Fruit fly (Drosophila melanogaster) Kc167 (cell line): ENCODE results near the gene CG4789.

Source experiments
- Myc ChIP-seq: fragments of >200 bp; optimal IDR thresholded peaks from 2 replicates; lab custom pipeline; 2017; ENCODE audit warnings: missing external identifiers
- Sin3A ChIP-seq: fragments of >200 bp; optimal IDR thresholded peaks from 2 replicates; lab custom pipeline; 2018; ENCODE audit warnings: missing external identifiers
- h ChIP-seq: fragments of >200 bp; optimal IDR thresholded peaks from 3 replicates; lab custom pipeline; 2018; ENCODE audit warnings: missing external identifiers
- insv ChIP-seq: fragments of >200 bp; optimal IDR thresholded peaks from 3 replicates; lab custom pipeline; 2018; ENCODE audit warnings: missing external identifiers
- psq ChIP-seq: fragments of >200 bp; optimal IDR thresholded peaks from 2 replicates; lab custom pipeline; 2017; ENCODE audit warnings: missing external identifiers
- ttk ChIP-seq: sonication (Bioruptor generic); optimal IDR thresholded peaks from 2 replicates; lab custom pipeline; 2017; ENCODE audit warnings: missing external identifiers

CG4789 gene

DNA sequence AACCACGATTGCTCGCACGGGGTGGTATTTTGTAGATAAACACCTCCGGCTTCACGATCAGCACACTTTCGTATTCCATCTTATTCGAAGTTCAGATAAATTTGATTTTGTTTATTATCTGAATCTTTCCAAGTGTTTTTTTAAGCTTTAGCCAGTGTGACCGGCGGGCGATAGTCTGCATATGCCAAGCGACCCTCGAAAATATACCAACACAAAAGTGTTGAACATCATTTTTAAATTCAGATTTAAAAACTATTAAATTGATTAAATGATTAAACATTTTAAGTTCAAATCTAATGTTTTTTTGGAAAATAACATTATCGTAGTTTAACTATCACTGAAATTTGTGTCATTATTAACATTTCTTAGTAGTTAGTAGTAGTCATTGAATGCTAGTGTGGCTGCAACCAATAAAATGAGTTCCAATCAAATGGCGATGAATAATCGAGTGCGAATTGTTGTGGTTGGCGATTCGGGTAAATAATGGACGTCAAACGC is at the start of gene CG4789, which contains the start of gene CG9132:
Gene CG4789, plus strand, starts transcription at position 401 of the 498 bp plus-strand sequence.
Gene CG9132, minus strand, starts transcription at position 181 of the 498 bp plus-strand sequence.
- no peak for TF ChIP-seq insv (lab: Kevin White, UChicago)
- no peak for TF ChIP-seq Sin3A
- TF ChIP-seq Myc (lab: Kevin White, UChicago): no peak
- no peak for TF ChIP-seq h (lab: Kevin White, UChicago)
- TF ChIP-seq ttk (lab: Kevin White, UChicago): no peak

- TF ChIP-seq h (lab: Kevin White, UChicago) (no peak), ttk (lab: Kevin White, UChicago) (no peak), Myc (lab: Kevin White, UChicago) (no peak), psq (lab: Kevin White, UChicago) (no peak), Sin3A (no peak), insv (lab: Kevin White, UChicago) (no peak)
These were observed 49.1 kb upstream of the CG4789 start, which contains the start of gene goe for dm6 chrX:16751579-16752156. Gene goe (minus strand): TSS chrX:16751910.

DNA sequence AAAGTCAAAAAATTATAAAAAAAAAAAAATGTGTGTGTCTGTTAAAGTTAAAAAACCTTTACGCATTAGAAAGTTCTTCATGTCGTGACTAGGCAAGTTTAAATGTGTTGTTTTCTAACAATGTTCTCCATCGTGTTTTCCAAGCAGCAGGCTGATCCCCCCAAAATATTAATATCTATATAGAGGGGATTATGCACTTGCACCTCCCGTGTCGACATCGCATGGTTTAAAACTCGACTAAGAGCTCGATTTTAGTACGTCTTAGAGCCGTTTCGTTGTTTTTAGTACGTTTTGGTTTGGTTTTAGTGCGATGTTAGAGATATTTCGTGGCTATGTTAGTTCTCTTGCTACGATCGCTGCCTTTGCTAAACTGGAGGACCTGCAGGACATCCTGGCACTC is 47.7 kb upstream of the CG4789 start:
- TF ChIP-seq h (lab: Kevin White, UChicago) (no peak), ttk (lab: Kevin White, UChicago) (no peak), Sin3A (no peak), insv (lab: Kevin White, UChicago) (no peak), Myc (lab: Kevin White, UChicago) (no peak), psq (lab: Kevin White, UChicago) (no peak)

dm6 chrX:16757645-16758044 is 43.1 kb upstream of the CG4789 start:
- no peak for TF ChIP-seq Myc (lab: Kevin White, UChicago)
- TF ChIP-seq Sin3A: no peak
- TF ChIP-seq h (lab: Kevin White, UChicago): no peak
- no peak for TF ChIP-seq ttk (lab: Kevin White, UChicago)
- no peak for TF ChIP-seq insv (lab: Kevin White, UChicago)

DNA sequence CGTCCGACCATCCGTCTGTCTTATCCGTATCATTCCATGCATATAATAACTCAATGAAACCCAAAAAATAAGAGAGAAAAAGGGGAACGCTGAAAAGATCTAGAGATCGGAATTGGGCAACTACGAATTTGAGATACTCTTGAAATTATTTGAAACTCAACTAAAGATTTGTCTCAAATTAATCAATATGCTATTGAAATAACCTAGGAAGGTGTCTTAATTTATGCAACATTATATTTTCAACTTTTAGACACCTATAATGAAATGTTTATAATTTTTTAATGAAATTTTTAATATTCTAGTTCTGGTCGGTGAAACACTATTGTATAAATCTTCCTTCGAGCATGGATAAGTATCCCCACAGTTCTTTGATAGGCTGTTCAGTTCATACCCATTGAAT is 40.2 kb upstream of the CG4789 start:
- no peak for TF ChIP-seq h (lab: Kevin White, UChicago)
- no peak for TF ChIP-seq insv (lab: Kevin White, UChicago)

- TF ChIP-seq h (lab: Kevin White, UChicago) (no peak), Sin3A (no peak), ttk (lab: Kevin White, UChicago) (no peak), Myc (lab: Kevin White, UChicago) (no peak), insv (lab: Kevin White, UChicago) (no peak), psq (lab: Kevin White, UChicago) (no peak)
These were observed 39.2 kb upstream of the CG4789 start for dm6 chrX:16761531-16761930.

DNA sequence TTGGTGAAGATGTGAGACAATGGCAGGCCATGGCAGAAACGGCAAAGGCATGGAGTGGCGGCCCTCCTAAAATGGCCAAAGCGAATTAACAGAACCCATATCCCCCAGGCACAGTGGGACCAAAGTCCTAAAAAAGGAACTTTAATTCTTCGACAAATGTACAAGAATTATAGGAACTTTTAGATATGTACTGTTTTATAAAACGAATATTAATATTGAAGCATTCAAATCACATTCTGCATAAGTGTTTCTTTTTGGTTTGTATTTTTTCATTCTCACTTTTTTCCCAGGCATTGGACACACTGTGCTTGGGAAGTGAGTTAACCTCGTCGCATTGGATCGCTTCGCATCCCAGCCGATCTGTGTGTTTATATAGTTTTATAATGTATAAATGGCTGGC is 35.8 kb upstream of the CG4789 start:
- no peak for TF ChIP-seq insv (lab: Kevin White, UChicago)
- TF ChIP-seq h (lab: Kevin White, UChicago): no peak
- no peak for TF ChIP-seq Myc (lab: Kevin White, UChicago)
- TF ChIP-seq ttk (lab: Kevin White, UChicago): no peak
- no peak for TF ChIP-seq psq (lab: Kevin White, UChicago)
- no peak for TF ChIP-seq Sin3A

- TF ChIP-seq ttk (lab: Kevin White, UChicago): no peak
- TF ChIP-seq insv (lab: Kevin White, UChicago): no peak
- TF ChIP-seq psq (lab: Kevin White, UChicago): no peak
- TF ChIP-seq h (lab: Kevin White, UChicago): no peak
- no peak for TF ChIP-seq Myc (lab: Kevin White, UChicago)
- TF ChIP-seq Sin3A: no peak
These were observed 34.9 kb upstream of the CG4789 start for dm6 chrX:16765809-16766208.

- TF ChIP-seq psq (lab: Kevin White, UChicago) (no peak), insv (lab: Kevin White, UChicago) (no peak), Myc (lab: Kevin White, UChicago) (no peak), Sin3A (no peak), ttk (lab: Kevin White, UChicago) (no peak), h (lab: Kevin White, UChicago) (no peak)
These were observed 33.8 kb upstream of the CG4789 start for dm6 chrX:16766868-16767431.

- no peak for TF ChIP-seq insv (lab: Kevin White, UChicago)
- TF ChIP-seq h (lab: Kevin White, UChicago): no peak
- no peak for TF ChIP-seq ttk (lab: Kevin White, UChicago)
- TF ChIP-seq Myc (lab: Kevin White, UChicago): no peak
- TF ChIP-seq psq (lab: Kevin White, UChicago): no peak
- no peak for TF ChIP-seq Sin3A
These were observed 32.0 kb upstream of the CG4789 start for dm6 chrX:16768770-16769169.

DNA sequence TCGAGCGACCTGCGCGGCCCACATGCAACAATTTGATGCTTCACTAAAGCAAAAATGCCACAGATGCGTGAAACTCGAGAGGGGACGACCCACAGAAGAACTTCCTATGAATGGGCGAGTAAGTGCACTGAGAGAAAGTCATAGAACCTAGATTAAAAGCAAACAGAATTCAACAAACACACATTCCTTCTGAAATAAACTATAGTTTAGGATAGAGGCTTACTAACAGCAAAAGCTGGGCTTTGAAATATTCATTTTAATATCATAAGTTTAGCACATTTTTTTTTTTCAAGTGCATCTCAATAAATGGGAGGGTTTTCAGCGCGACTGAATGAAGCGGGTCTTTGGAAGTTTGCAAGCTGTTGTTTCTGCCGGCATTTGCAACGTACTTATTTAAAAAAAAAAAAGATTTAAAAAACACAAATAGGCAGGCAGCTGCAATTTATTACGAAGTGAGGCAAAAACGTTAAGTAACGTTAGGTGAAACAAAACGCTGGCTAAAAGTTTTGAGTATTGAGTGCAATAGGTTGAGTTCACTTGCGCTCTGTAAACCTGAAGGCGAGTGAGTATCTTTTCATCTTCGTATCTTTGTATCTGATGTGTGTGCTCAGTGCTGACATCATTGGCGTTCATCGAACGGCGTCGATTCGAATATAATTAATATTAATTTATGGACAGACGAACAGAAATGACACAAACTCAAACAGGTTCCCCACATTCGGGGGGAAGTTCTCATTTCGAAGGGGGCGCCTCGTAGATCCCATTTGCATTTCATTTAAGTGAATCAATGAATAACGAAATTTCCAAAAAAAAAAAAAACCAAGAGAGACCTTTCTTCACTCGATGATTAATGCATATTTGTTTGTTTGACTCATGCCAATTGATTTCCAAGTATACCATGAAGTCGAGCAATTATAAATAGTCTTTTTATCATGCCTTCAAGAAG is 27.6 kb upstream of the CG4789 start:
- TF ChIP-seq Sin3A (no peak), h (lab: Kevin White, UChicago) (no peak), Myc (lab: Kevin White, UChicago) (no peak), ttk (lab: Kevin White, UChicago) (no peak), psq (lab: Kevin White, UChicago) (no peak), insv (lab: Kevin White, UChicago) (no peak)
